Worm (Caenorhabditis elegans) whole organism, L2 larva: ENCODE data around the gene H03G16.1.

ENCODE experiments used
- C34F6.9 ChIP-seq: fragments of 150-350 bp; optimal IDR thresholded peaks from 2 replicates; lab custom pipeline; 2014; ENCODE audit warnings: missing biosample characterization, missing genetic modification characterization
- R02D3.7 ChIP-seq: fragments of 150-350 bp; optimal IDR thresholded peaks from 2 replicates; lab custom pipeline; 2014; ENCODE audit warnings: missing biosample characterization, missing genetic modification characterization
- ZK546.5 ChIP-seq: sonication (generic microtip); optimal IDR thresholded peaks from 2 replicates; lab custom pipeline; 2017; ENCODE audit warnings: missing biosample characterization, missing genetic modification characterization
- alr-1 ChIP-seq: fragments of 150-350 bp; optimal IDR thresholded peaks from 2 replicates; lab custom pipeline; 2014; ENCODE audit warnings: missing biosample characterization, missing genetic modification characterization
- ama-1 ChIP-seq: fragments of 150-350 bp; optimal IDR thresholded peaks from 2 replicates; lab custom pipeline; 2018; ENCODE audit warnings: inconsistent platforms
- blmp-1 ChIP-seq: sonication (generic microtip); optimal IDR thresholded peaks from 2 replicates; lab custom pipeline; 2017; ENCODE audit warnings: missing genetic modification characterization, mild to moderate bottlenecking, missing compliant biosample characterization, antibody characterized with exemption, moderate library complexity; ENCODE audit not compliant: insufficient read depth
- ceh-16 ChIP-seq: fragments of 150-350 bp; optimal IDR thresholded peaks from 2 replicates; lab custom pipeline; 2014; ENCODE audit warnings: missing biosample characterization, missing genetic modification characterization
- crh-2 ChIP-seq: sonication (generic microtip); optimal IDR thresholded peaks from 2 replicates; lab custom pipeline; 2017; ENCODE audit warnings: missing biosample characterization, missing genetic modification characterization
- dmd-4 ChIP-seq: sonication (generic microtip); optimal IDR thresholded peaks from 2 replicates; lab custom pipeline; 2017; ENCODE audit warnings: missing biosample characterization, missing genetic modification characterization
- elt-1 ChIP-seq: fragments of 150-350 bp; optimal IDR thresholded peaks from 2 replicates; lab custom pipeline; 2014; ENCODE audit warnings: missing biosample characterization, missing genetic modification characterization
- fos-1 ChIP-seq: fragments of 150-350 bp; optimal IDR thresholded peaks from 2 replicates; lab custom pipeline; 2014; ENCODE audit warnings: missing biosample characterization, missing genetic modification characterization
- gmeb-1 ChIP-seq: fragments of 150-350 bp; optimal IDR thresholded peaks from 2 replicates; lab custom pipeline; 2014; ENCODE audit warnings: missing biosample characterization, missing genetic modification characterization
- lin-13 ChIP-seq: fragments of 150-350 bp; optimal IDR thresholded peaks from 2 replicates; lab custom pipeline; 2014; ENCODE audit warnings: missing biosample characterization, missing genetic modification reagents, missing genetic modification characterization
- lin-39 ChIP-seq: fragments of 150-350 bp; optimal IDR thresholded peaks from 2 replicates; lab custom pipeline; 2014; ENCODE audit warnings: missing biosample characterization, missing genetic modification reagents, missing genetic modification characterization
- lsy-2 ChIP-seq, 2 experiments: fragments of 150-350 bp in 1 of 2; sonication (generic microtip) in 1 of 2; optimal IDR thresholded peaks; 2 replicates each; lab custom pipeline; 2014 to 2017; ENCODE audit warnings: missing biosample characterization in 2 of 2, missing genetic modification characterization in 2 of 2
- mab-5 ChIP-seq: fragments of 150-350 bp; optimal IDR thresholded peaks from 2 replicates; lab custom pipeline; 2014; ENCODE audit warnings: missing biosample characterization, missing genetic modification characterization
- mbf-1 ChIP-seq: sonication (generic microtip); optimal IDR thresholded peaks from 2 replicates; lab custom pipeline; 2017; ENCODE audit warnings: missing biosample characterization, missing genetic modification characterization
- nhr-10 ChIP-seq: sonication (generic microtip); optimal IDR thresholded peaks from 2 replicates; lab custom pipeline; 2017; ENCODE audit warnings: missing biosample characterization, missing genetic modification characterization
- nhr-11 ChIP-seq: fragments of 150-350 bp; optimal IDR thresholded peaks from 2 replicates; lab custom pipeline; 2014; ENCODE audit warnings: missing biosample characterization, missing genetic modification characterization
- nhr-129 ChIP-seq: fragments of 150-350 bp; optimal IDR thresholded peaks from 2 replicates; lab custom pipeline; 2014; ENCODE audit warnings: missing biosample characterization, missing genetic modification characterization
- nhr-21 ChIP-seq: fragments of 150-350 bp; optimal IDR thresholded peaks from 2 replicates; lab custom pipeline; 2014; ENCODE audit warnings: missing biosample characterization, missing genetic modification characterization
- nhr-237 ChIP-seq: fragments of 150-350 bp; optimal IDR thresholded peaks from 2 replicates; lab custom pipeline; 2014; ENCODE audit warnings: missing biosample characterization, missing genetic modification characterization
- nhr-25 ChIP-seq: fragments of 150-350 bp; sonication (generic microtip); optimal IDR thresholded peaks from 3 replicates; lab custom pipeline; 2014; ENCODE audit warnings: missing biosample characterization, missing genetic modification characterization
- nhr-6 ChIP-seq: fragments of 150-350 bp; optimal IDR thresholded peaks from 2 replicates; lab custom pipeline; 2014; ENCODE audit warnings: missing biosample characterization, missing genetic modification characterization
- nhr-77 ChIP-seq: fragments of 150-350 bp; optimal IDR thresholded peaks from 2 replicates; lab custom pipeline; 2014; ENCODE audit warnings: missing biosample characterization, missing genetic modification characterization
- peb-1 ChIP-seq: fragments of 150-350 bp; optimal IDR thresholded peaks from 2 replicates; lab custom pipeline; 2014; ENCODE audit warnings: missing biosample characterization, missing genetic modification characterization
- skn-1 ChIP-seq: sonication (generic microtip); optimal IDR thresholded peaks from 2 replicates; lab custom pipeline; 2017; ENCODE audit warnings: missing biosample characterization, missing genetic modification characterization
- sma-3 ChIP-seq: sonication (generic microtip); optimal IDR thresholded peaks from 2 replicates; lab custom pipeline; 2016; ENCODE audit warnings: missing genetic modification reagents, missing genetic modification characterization, missing compliant biosample characterization
- sma-9 ChIP-seq, 2 experiments: fragments of 150-350 bp in 1 of 2; sonication (generic microtip) in 1 of 2; optimal IDR thresholded peaks; 2 replicates each; lab custom pipeline; 2014 to 2016; ENCODE audit warnings: missing genetic modification characterization in 2 of 2, mild to moderate bottlenecking in 1 of 2, missing biosample characterization in 1 of 2, missing compliant biosample characterization in 1 of 2, missing genetic modification reagents in 1 of 2, moderate library complexity in 1 of 2
- snpc-4 ChIP-seq: fragments of 150-350 bp; optimal IDR thresholded peaks from 2 replicates; lab custom pipeline; 2014; ENCODE audit warnings: missing biosample characterization, missing genetic modification characterization
- unc-55 ChIP-seq: fragments of 150-350 bp; sonication (generic microtip); optimal IDR thresholded peaks from 3 replicates; lab custom pipeline; 2014; ENCODE audit warnings: missing biosample characterization, missing genetic modification reagents, missing genetic modification characterization
- zag-1 ChIP-seq: fragments of 150-350 bp; optimal IDR thresholded peaks from 2 replicates; lab custom pipeline; 2014; ENCODE audit warnings: missing biosample characterization, missing genetic modification characterization
- ztf-1 ChIP-seq: fragments of 200-800 bp; sonication (Bioruptor generic); conservative IDR thresholded peaks from 2 replicates; pipeline ENCODE4 v1.3.6; 2022; ENCODE audit warnings: missing genetic modification characterization, missing compliant biosample characterization

H03G16.1 gene

ce11 chrX:15078276-15078675 lies 24.6 kb downstream of the H03G16.1 start:
- TF ChIP-seq lsy-2 (tag; optimal IDR thresholded peaks at IDR 0.05; lab: Kevin White, UChicago) (no peak), ztf-1 (GFP tag; lab: Robert Waterston, UW) (no peak), sma-3 (GFP tag; lab: Kevin White, UChicago) (no peak), alr-1 (tag; lab: Kevin White, UChicago) (no peak), gmeb-1 (tag; lab: Kevin White, UChicago) (no peak), blmp-1 (tag; lab: Kevin White, UChicago) (no peak), fos-1 (tag; lab: Kevin White, UChicago) (no peak), sma-9 (GFP tag; optimal IDR thresholded peaks at IDR 0.05; lab: Kevin White, UChicago) (no peak), sma-9 (tag; optimal IDR thresholded peaks at IDR 0.05; lab: Kevin White, UChicago) (no peak), lin-13 (GFP tag; lab: Kevin White, UChicago) (no peak), unc-55 (no peak), mab-5 (tag; lab: Kevin White, UChicago) (no peak), lin-39 (tag; lab: Kevin White, UChicago) (no peak), elt-1 (tag; lab: Kevin White, UChicago) (no peak), nhr-11 (tag; lab: Kevin White, UChicago) (no peak), nhr-129 (no peak), mbf-1 (no peak), skn-1 (tag; lab: Kevin White, UChicago) (no peak), ama-1 (lab: Kevin White, UChicago) (no peak), zag-1 (tag; lab: Kevin White, UChicago) (no peak)

ce11 chrX:15079406-15079805 lies 25.7 kb downstream of the H03G16.1 start:
- TF ChIP-seq peb-1 (tag; lab: Kevin White, UChicago), result no peak
- TF ChIP-seq nhr-21 (tag; lab: Kevin White, UChicago), result peak; percentile 87
- peak; percentile 84 for TF ChIP-seq sma-9 (GFP tag; optimal IDR thresholded peaks at IDR 0.05; lab: Kevin White, UChicago)
- TF ChIP-seq sma-9 (tag; optimal IDR thresholded peaks at IDR 0.05; lab: Kevin White, UChicago), result no peak
- no peak for TF ChIP-seq nhr-237 (tag; lab: Kevin White, UChicago)
- peak; percentile 86 for TF ChIP-seq sma-3 (GFP tag; lab: Kevin White, UChicago)
- no peak for TF ChIP-seq mab-5 (tag; lab: Kevin White, UChicago)
- no peak for TF ChIP-seq fos-1 (tag; lab: Kevin White, UChicago)
- peak; percentile 50 for TF ChIP-seq nhr-129
- peak in 1 of 2 experiments; percentile 36 for TF ChIP-seq lsy-2 (tag; optimal IDR thresholded peaks at IDR 0.05; lab: Kevin White, UChicago)
- TF ChIP-seq nhr-25 (tag; lab: Kevin White, UChicago), result peak; percentile 80

ce11 chrX:15081486-15081885 lies 27.8 kb downstream of the H03G16.1 start:
- TF ChIP-seq skn-1 (tag; lab: Kevin White, UChicago) (no peak), nhr-10 (tag; lab: Kevin White, UChicago) (no peak), nhr-129 (peak; percentile 13), snpc-4 (tag; lab: Kevin White, UChicago) (no peak), sma-9 (GFP tag; optimal IDR thresholded peaks at IDR 0.05; lab: Kevin White, UChicago) (peak; percentile 55), sma-9 (tag; optimal IDR thresholded peaks at IDR 0.05; lab: Kevin White, UChicago) (no peak), gmeb-1 (tag; lab: Kevin White, UChicago) (no peak), crh-2 (tag; lab: Kevin White, UChicago) (no peak), lin-13 (GFP tag; lab: Kevin White, UChicago) (no peak), blmp-1 (tag; lab: Kevin White, UChicago) (no peak), nhr-21 (tag; lab: Kevin White, UChicago) (peak; percentile 21), nhr-237 (tag; lab: Kevin White, UChicago) (no peak), ceh-16 (tag; lab: Kevin White, UChicago) (no peak), R02D3.7 (no peak), nhr-77 (tag; lab: Kevin White, UChicago) (no peak), nhr-6 (no peak)

- TF ChIP-seq ZK546.5 (tag; lab: Kevin White, UChicago) (no peak), lsy-2 (tag; optimal IDR thresholded peaks at IDR 0.05; lab: Kevin White, UChicago) (no peak), fos-1 (tag; lab: Kevin White, UChicago) (peak; percentile 2), nhr-25 (tag; lab: Kevin White, UChicago) (no peak), skn-1 (tag; lab: Kevin White, UChicago) (no peak), nhr-129 (peak; percentile 9), sma-9 (GFP tag; optimal IDR thresholded peaks at IDR 0.05; lab: Kevin White, UChicago) (peak; percentile 1), sma-9 (tag; optimal IDR thresholded peaks at IDR 0.05; lab: Kevin White, UChicago) (no peak), peb-1 (tag; lab: Kevin White, UChicago) (no peak), unc-55 (peak; percentile 34), lin-13 (GFP tag; lab: Kevin White, UChicago) (peak; percentile 7), dmd-4 (tag; lab: Kevin White, UChicago) (no peak), lin-39 (tag; lab: Kevin White, UChicago) (no peak), C34F6.9 (peak; percentile 31), nhr-21 (tag; lab: Kevin White, UChicago) (no peak)
Measured at ce11 chrX:15083795-15084194, 30.1 kb downstream of the H03G16.1 start, which contains the start of gene H40L08.1. H40L08.1 (minus strand) TSS chrX:15084086.
